Fruit fly (Drosophila melanogaster): ENCODE results near the gene Clic.

Clic gene

dm6 chrX:13783534-13783949 lies 38.6 kb downstream of the Clic start, which contains the start of gene inaE:
Gene inaE, plus strand, starts transcription at chrX:13783714.
- no peak for TF ChIP-seq CG8478 (optimal IDR thresholded peaks at IDR 0.05)
- TF ChIP-seq CTCF (optimal IDR thresholded peaks at IDR 0.05), result peak in 1 of 2 experiments; percentile 14

dm6 chrX:13781739-13782502 lies 40.2 kb downstream of the Clic start, which contains the start of the genes CtsB and amrt:
Gene CtsB, minus strand, starts transcription at chrX:13782170.
Gene amrt, plus strand, starts transcription at chrX:13782459.
- TF ChIP-seq CG8478 (optimal IDR thresholded peaks at IDR 0.05) (no peak), CTCF (optimal IDR thresholded peaks at IDR 0.05) (no peak)

- TF ChIP-seq CTCF (optimal IDR thresholded peaks at IDR 0.05), result no peak
- no peak for TF ChIP-seq CG8478 (optimal IDR thresholded peaks at IDR 0.05)
Observed at dm6 chrX:13779696-13780095, 42.4 kb downstream of the Clic start.

DNA sequence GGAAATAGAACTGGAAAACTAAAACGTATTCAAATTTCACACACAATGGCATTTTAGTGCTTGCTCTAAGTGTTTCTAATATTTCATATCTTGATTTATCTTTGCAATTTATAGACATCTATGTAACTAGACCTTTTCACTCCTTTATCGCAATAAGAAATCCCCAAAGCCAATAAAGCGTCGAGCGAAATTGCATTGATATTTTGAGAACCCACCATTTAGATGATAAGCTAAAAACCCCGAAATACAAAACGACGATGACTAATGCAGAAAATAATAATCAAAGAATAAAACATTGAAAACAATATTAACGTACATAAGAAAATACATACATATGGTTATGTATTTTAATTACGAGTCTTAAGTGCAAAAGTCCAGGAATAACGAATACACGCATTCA lies 43.5 kb downstream of the Clic start:
- TF ChIP-seq CG8478 (optimal IDR thresholded peaks at IDR 0.05) (no peak), CTCF (optimal IDR thresholded peaks at IDR 0.05) (no peak)

DNA sequence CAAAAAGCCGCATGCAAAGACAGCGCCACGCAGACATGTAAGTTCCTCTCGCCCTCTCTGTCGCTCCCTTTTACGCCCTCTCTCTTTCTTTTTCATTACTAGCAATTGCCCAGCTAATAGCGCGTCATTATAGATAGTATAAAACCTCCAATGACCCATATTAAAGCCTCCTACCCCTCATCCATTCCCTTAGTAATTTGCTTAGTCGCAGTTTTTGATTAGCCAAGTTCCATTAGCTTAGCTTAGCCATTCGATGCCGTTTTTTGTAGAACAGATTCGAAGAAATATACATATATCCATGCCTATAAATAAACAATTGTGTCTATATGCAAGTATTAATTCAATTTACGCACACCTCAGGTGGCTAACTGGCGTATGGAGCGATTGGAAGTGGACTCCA lies 51.3 kb downstream of the Clic start:
- TF ChIP-seq CTCF (optimal IDR thresholded peaks at IDR 0.05), result no peak
- no peak for TF ChIP-seq CG8478 (optimal IDR thresholded peaks at IDR 0.05)

- no peak for TF ChIP-seq CTCF (optimal IDR thresholded peaks at IDR 0.05)
- no peak for TF ChIP-seq CG8478 (optimal IDR thresholded peaks at IDR 0.05)
Observed at dm6 chrX:13766495-13766894, 55.6 kb downstream of the Clic start.

DNA sequence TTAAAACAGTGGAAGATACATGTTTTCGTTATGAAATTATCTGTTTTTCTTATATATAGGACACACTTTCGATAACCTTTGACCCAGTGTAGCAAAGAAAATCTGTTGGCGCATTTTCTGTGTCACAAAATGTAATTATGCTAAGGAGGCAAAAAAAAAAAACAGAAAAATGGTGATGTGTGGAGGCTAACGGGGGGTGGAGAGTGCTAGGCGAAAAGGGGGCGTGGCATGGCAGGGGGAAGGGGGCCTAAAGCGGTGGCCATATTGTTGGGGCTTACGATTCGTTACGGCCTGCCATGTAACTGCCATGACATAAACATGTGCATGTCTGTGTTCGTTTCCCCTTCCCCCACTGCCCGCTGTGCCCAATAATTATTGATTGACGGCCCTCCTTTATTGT lies 56.9 kb downstream of the Clic start:
- no peak for TF ChIP-seq CG8478 (optimal IDR thresholded peaks at IDR 0.05)
- no peak for TF ChIP-seq CTCF (optimal IDR thresholded peaks at IDR 0.05)

DNA sequence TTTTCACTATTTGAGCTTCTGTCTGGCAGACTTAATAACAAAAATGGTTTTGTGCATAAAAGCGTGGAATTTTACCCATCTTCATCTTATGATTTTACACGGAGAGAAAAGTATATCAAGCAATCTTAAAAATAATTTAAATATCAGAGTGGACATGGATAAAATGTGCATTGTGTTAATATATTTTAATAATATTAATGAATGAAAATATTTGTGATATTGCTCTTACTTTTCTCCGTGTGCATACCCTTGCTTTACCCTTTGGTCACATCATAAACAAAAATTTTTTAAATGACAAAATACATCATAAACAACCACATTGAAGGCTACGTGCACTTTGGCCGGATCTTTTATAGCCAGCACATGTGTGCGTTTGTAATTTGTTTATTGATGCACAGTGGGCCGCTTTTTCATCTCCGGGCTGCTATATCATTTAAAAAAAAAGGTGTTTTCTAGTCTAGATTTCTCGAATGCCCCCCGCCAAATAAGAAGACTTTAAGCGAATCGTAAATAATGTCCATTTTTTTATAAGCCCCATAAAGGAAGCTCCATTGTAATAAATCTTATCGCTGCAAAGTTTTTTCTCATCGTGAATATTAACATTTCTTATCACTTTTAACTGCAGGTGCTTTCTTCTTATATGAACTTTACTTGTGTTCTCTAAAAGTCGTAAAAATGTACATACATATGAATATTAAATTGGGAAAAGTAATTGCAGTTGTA lies 57.5 kb downstream of the Clic start:
- TF ChIP-seq CTCF (optimal IDR thresholded peaks at IDR 0.05) (no peak), CG8478 (optimal IDR thresholded peaks at IDR 0.05) (no peak)
